Fruit fly (Drosophila melanogaster) whole organism, embryonic: Measurements from ENCODE around the gene RpS9.

Experiments
- Asciz ChIP-seq: fragments of 200-800 bp; sonication (Bioruptor generic); optimal IDR thresholded peaks from 2 replicates; lab custom pipeline; 2017; ENCODE audit warnings: missing biosample characterization, mild to moderate bottlenecking, missing genetic modification characterization, missing genetic modification reagents
- Blimp-1 ChIP-seq: fragments of 200-800 bp; sonication (Bioruptor generic); optimal IDR thresholded peaks from 3 replicates; lab custom pipeline; 2018; ENCODE audit warnings: missing biosample characterization, missing genetic modification characterization, mild to moderate bottlenecking, moderate library complexity, missing genetic modification reagents
- C15 ChIP-seq: fragments of 200-800 bp; sonication (Bioruptor generic); IDR thresholded peaks from 3 replicates; pipeline ENCODE4 v1.3.6; 2022; ENCODE audit warnings: missing biosample characterization, missing genetic modification characterization
- CG10147 ChIP-seq: fragments of 200-800 bp; sonication (Bioruptor generic); optimal IDR thresholded peaks from 2 replicates; lab custom pipeline; 2019; ENCODE audit warnings: missing biosample characterization, mild to moderate bottlenecking, missing genetic modification characterization, moderate library complexity
- CG14710 ChIP-seq: fragments of 200-800 bp; sonication (Bioruptor generic); optimal IDR thresholded peaks from 3 replicates; lab custom pipeline; 2019; ENCODE audit warnings: missing biosample characterization, mild to moderate bottlenecking, missing genetic modification characterization, moderate library complexity
- CG14965 ChIP-seq: fragments of 200-800 bp; sonication (Bioruptor generic); optimal IDR thresholded peaks from 2 replicates; lab custom pipeline; 2016; ENCODE audit warnings: missing biosample characterization, missing genetic modification characterization, borderline replicate concordance
- CG16815 ChIP-seq: fragments of 200-800 bp; sonication (Bioruptor generic); optimal IDR thresholded peaks from 3 replicates; lab custom pipeline; 2017; ENCODE audit warnings: missing biosample characterization, mild to moderate bottlenecking, missing genetic modification characterization
- CG17361 ChIP-seq: fragments of 200-800 bp; sonication (Bioruptor generic); IDR thresholded peaks from 3 replicates; pipeline ENCODE4 v1.3.6; 2022; ENCODE audit warnings: missing biosample characterization, missing genetic modification characterization
- CG2199 ChIP-seq: fragments of 200-800 bp; sonication (Bioruptor generic); IDR thresholded peaks from 3 replicates; pipeline ENCODE4 v1.3.6; 2022; ENCODE audit warnings: missing biosample characterization, missing genetic modification characterization
- CG2202 ChIP-seq: fragments of 200-800 bp; sonication (Bioruptor generic); optimal IDR thresholded peaks from 2 replicates; lab custom pipeline; 2018; ENCODE audit warnings: missing biosample characterization, mild to moderate bottlenecking, missing genetic modification characterization
- CG2678 ChIP-seq: fragments of 200-800 bp; sonication (Bioruptor generic); optimal IDR thresholded peaks from 3 replicates; lab custom pipeline; 2019; ENCODE audit warnings: missing biosample characterization, mild to moderate bottlenecking, missing genetic modification characterization, moderate library complexity
- CG30020 ChIP-seq: fragments of 200-800 bp; optimal IDR thresholded peaks from 2 replicates; lab custom pipeline; 2019; ENCODE audit warnings: missing biosample characterization, mild to moderate bottlenecking, missing genetic modification characterization, moderate library complexity
- CG31365 ChIP-seq: fragments of 200-800 bp; sonication (Bioruptor generic); optimal IDR thresholded peaks from 2 replicates; lab custom pipeline; 2018; ENCODE audit warnings: missing biosample characterization, mild to moderate bottlenecking, missing genetic modification characterization
- CG31441 ChIP-seq: fragments of 200-800 bp; sonication (Bioruptor generic); IDR thresholded peaks from 2 replicates; pipeline ENCODE4 v1.3.6; 2022; ENCODE audit warnings: missing biosample characterization, missing genetic modification characterization
- CG3163 ChIP-seq: fragments of 200-800 bp; sonication (Bioruptor generic); optimal IDR thresholded peaks from 3 replicates; lab custom pipeline; 2016; ENCODE audit warnings: missing biosample characterization, missing genetic modification characterization
- CG4730 ChIP-seq: fragments of 200-800 bp; sonication (Bioruptor generic); IDR thresholded peaks from 2 replicates; pipeline ENCODE4 v1.3.6; 2022; ENCODE audit warnings: missing biosample characterization, missing genetic modification characterization
- CG6765 ChIP-seq: fragments of 200-800 bp; sonication (Bioruptor generic); optimal IDR thresholded peaks from 3 replicates; lab custom pipeline; 2017; ENCODE audit warnings: missing biosample characterization, mild to moderate bottlenecking, missing genetic modification characterization
- CG7745 ChIP-seq: fragments of 200-800 bp; sonication (Bioruptor generic); optimal IDR thresholded peaks from 2 replicates; lab custom pipeline; 2018; ENCODE audit warnings: missing biosample characterization, mild to moderate bottlenecking, missing genetic modification characterization, moderate library complexity
- CG8089 ChIP-seq: fragments of 200-800 bp; sonication (Bioruptor generic); optimal IDR thresholded peaks from 3 replicates; lab custom pipeline; 2016; ENCODE audit warnings: missing biosample characterization, missing genetic modification characterization
- CG9727 ChIP-seq: fragments of 200-800 bp; sonication (Bioruptor generic); optimal IDR thresholded peaks from 3 replicates; lab custom pipeline; 2017; ENCODE audit warnings: missing biosample characterization, mild to moderate bottlenecking, missing genetic modification characterization
- E2f1 ChIP-seq: fragments of 200-800 bp; sonication (Bioruptor generic); IDR thresholded peaks from 2 replicates; pipeline ENCODE4 v1.3.6; 2022; ENCODE audit warnings: missing biosample characterization, missing genetic modification characterization
- Gsc ChIP-seq: fragments of 200-800 bp; sonication (Bioruptor generic); IDR thresholded peaks from 2 replicates; pipeline ENCODE4 v1.3.6; 2022; ENCODE audit warnings: missing biosample characterization, missing genetic modification characterization
- HLH54F ChIP-seq: fragments of 200-800 bp; sonication (Bioruptor generic); optimal IDR thresholded peaks from 3 replicates; lab custom pipeline; 2016; ENCODE audit warnings: missing biosample characterization, missing genetic modification characterization
- Hr51 ChIP-seq, 2 experiments: fragments of 200-800 bp; sonication (Bioruptor generic); optimal IDR thresholded peaks; 2 replicates in 1 of 2; 3 replicates in 1 of 2; lab custom pipeline; 2016 to 2018; ENCODE audit warnings: missing biosample characterization in 2 of 2, missing genetic modification characterization in 2 of 2, mild to moderate bottlenecking in 1 of 2, moderate library complexity in 1 of 2
- Nf-YB ChIP-seq: fragments of 200-800 bp; sonication (Bioruptor generic); optimal IDR thresholded peaks from 3 replicates; lab custom pipeline; 2019; ENCODE audit warnings: missing biosample characterization, mild to moderate bottlenecking, missing genetic modification characterization, moderate library complexity
- Rx ChIP-seq: fragments of 200-800 bp; sonication (Bioruptor generic); IDR thresholded peaks from 2 replicates; pipeline ENCODE4 v1.3.6; 2022; ENCODE audit warnings: missing biosample characterization, missing genetic modification characterization
- Scr ChIP-seq: fragments of 200-800 bp; sonication (Bioruptor generic); IDR thresholded peaks from 2 replicates; pipeline ENCODE4 v1.3.6; 2022; ENCODE audit warnings: missing biosample characterization, missing genetic modification characterization; ENCODE audit not compliant: partially characterized antibody
- Spps ChIP-seq: fragments of 200-800 bp; sonication (Bioruptor generic); optimal IDR thresholded peaks from 2 replicates; lab custom pipeline; 2018; ENCODE audit warnings: missing biosample characterization, mild to moderate bottlenecking, missing genetic modification characterization
- ab ChIP-seq: fragments of 200-800 bp; sonication (Bioruptor generic); optimal IDR thresholded peaks from 2 replicates; lab custom pipeline; 2016; ENCODE audit warnings: missing biosample characterization, missing genetic modification characterization
- bab2 ChIP-seq: fragments of 200-800 bp; sonication (Bioruptor generic); optimal IDR thresholded peaks from 2 replicates; lab custom pipeline; 2016; ENCODE audit warnings: missing biosample characterization, missing genetic modification characterization
- bcd ChIP-seq: fragments of 200-800 bp; sonication (Bioruptor generic); optimal IDR thresholded peaks from 2 replicates; lab custom pipeline; 2017; ENCODE audit warnings: missing biosample characterization, mild to moderate bottlenecking, missing genetic modification characterization
- bowl ChIP-seq: fragments of 200-800 bp; sonication (Bioruptor generic); IDR thresholded peaks from 2 replicates; pipeline ENCODE4 v1.3.6; 2022; ENCODE audit warnings: missing biosample characterization, missing genetic modification characterization
- cas ChIP-seq: fragments of 200-800 bp; sonication (Bioruptor generic); IDR thresholded peaks from 2 replicates; pipeline ENCODE4 v1.3.6; 2022; ENCODE audit warnings: missing biosample characterization, missing genetic modification characterization
- crp ChIP-seq, 2 experiments: fragments of 200-800 bp; sonication (Bioruptor generic); optimal IDR thresholded peaks; 2 replicates in 1 of 2; 3 replicates in 1 of 2; lab custom pipeline; 2017; ENCODE audit warnings: missing biosample characterization in 2 of 2, missing genetic modification characterization in 2 of 2, mild to moderate bottlenecking in 1 of 2, moderate library complexity in 1 of 2
- dmrt11E ChIP-seq: fragments of 200-800 bp; sonication (Bioruptor generic); optimal IDR thresholded peaks from 3 replicates; lab custom pipeline; 2018; ENCODE audit warnings: missing biosample characterization, mild to moderate bottlenecking, missing genetic modification characterization, moderate library complexity
- ewg ChIP-seq: fragments of 200-800 bp; sonication (Bioruptor generic); optimal IDR thresholded peaks from 3 replicates; lab custom pipeline; 2017; ENCODE audit warnings: mild to moderate bottlenecking, missing biosample characterization, missing genetic modification reagents, missing genetic modification characterization
- exex ChIP-seq: fragments of 200-800 bp; sonication (Bioruptor generic); optimal IDR thresholded peaks from 4 replicates; lab custom pipeline; 2018; ENCODE audit warnings: missing biosample characterization, mild to moderate bottlenecking, missing genetic modification characterization, moderate library complexity
- eyg ChIP-seq: fragments of 200-800 bp; sonication (Bioruptor generic); optimal IDR thresholded peaks from 3 replicates; lab custom pipeline; 2016; ENCODE audit warnings: missing biosample characterization, missing genetic modification characterization
- gcm ChIP-seq: fragments of 200-800 bp; sonication (Bioruptor generic); optimal IDR thresholded peaks from 2 replicates; lab custom pipeline; 2019; ENCODE audit warnings: missing biosample characterization, mild to moderate bottlenecking, missing genetic modification characterization, moderate library complexity
- ken ChIP-seq: fragments of 200-800 bp; sonication (Bioruptor generic); IDR thresholded peaks from 3 replicates; pipeline ENCODE4 v1.3.6; 2022; ENCODE audit warnings: missing biosample characterization, missing genetic modification characterization
- lilli ChIP-seq: fragments of 200-800 bp; sonication (Bioruptor generic); optimal IDR thresholded peaks from 3 replicates; lab custom pipeline; 2016; ENCODE audit warnings: missing biosample characterization, missing genetic modification characterization
- pho ChIP-seq: fragments of 200-800 bp; sonication (Bioruptor generic); optimal IDR thresholded peaks from 2 replicates; lab custom pipeline; 2016; ENCODE audit warnings: missing biosample characterization, missing genetic modification characterization
- phol ChIP-seq: fragments of 200-800 bp; sonication (Bioruptor generic); optimal IDR thresholded peaks from 3 replicates; lab custom pipeline; 2018; ENCODE audit warnings: missing biosample characterization, mild to moderate bottlenecking, missing genetic modification characterization, moderate library complexity
- row ChIP-seq: fragments of 200-800 bp; sonication (Bioruptor generic); IDR thresholded peaks from 3 replicates; pipeline ENCODE4 v1.3.6; 2022; ENCODE audit warnings: missing biosample characterization, missing genetic modification characterization
- salm ChIP-seq: fragments of 200-800 bp; sonication (Bioruptor generic); optimal IDR thresholded peaks from 2 replicates; lab custom pipeline; 2018; ENCODE audit warnings: missing biosample characterization, mild to moderate bottlenecking, missing genetic modification characterization
- sens ChIP-seq: fragments of 200-800 bp; sonication (Bioruptor generic); peaks from one replicate; lab custom pipeline; 2016; ENCODE audit warnings: missing biosample characterization, missing genetic modification characterization
- slp2 ChIP-seq: fragments of 200-800 bp; sonication (Bioruptor generic); optimal IDR thresholded peaks from 2 replicates; lab custom pipeline; 2016; ENCODE audit warnings: missing biosample characterization, missing genetic modification characterization
- tgo ChIP-seq: fragments of 200-800 bp; sonication (Bioruptor generic); IDR thresholded peaks from 3 replicates; pipeline ENCODE4 v1.3.6; 2022; ENCODE audit warnings: missing biosample characterization, missing genetic modification characterization
- tx ChIP-seq: fragments of 200-800 bp; sonication (Bioruptor generic); optimal IDR thresholded peaks from 2 replicates; lab custom pipeline; 2016; ENCODE audit warnings: missing biosample characterization, missing genetic modification characterization
- vvl ChIP-seq: fragments of 200-800 bp; sonication (Bioruptor generic); IDR thresholded peaks from 2 replicates; pipeline ENCODE4 v1.3.6; 2022; ENCODE audit warnings: missing biosample characterization, missing genetic modification characterization
- yki ChIP-seq: fragments of >200 bp; optimal IDR thresholded peaks from 3 replicates; lab custom pipeline; 2018
- zfh2 ChIP-seq: fragments of 200-800 bp; sonication (Bioruptor generic); optimal IDR thresholded peaks from 2 replicates; lab custom pipeline; 2016; ENCODE audit warnings: missing biosample characterization, missing genetic modification characterization

The RpS9 gene

DNA sequence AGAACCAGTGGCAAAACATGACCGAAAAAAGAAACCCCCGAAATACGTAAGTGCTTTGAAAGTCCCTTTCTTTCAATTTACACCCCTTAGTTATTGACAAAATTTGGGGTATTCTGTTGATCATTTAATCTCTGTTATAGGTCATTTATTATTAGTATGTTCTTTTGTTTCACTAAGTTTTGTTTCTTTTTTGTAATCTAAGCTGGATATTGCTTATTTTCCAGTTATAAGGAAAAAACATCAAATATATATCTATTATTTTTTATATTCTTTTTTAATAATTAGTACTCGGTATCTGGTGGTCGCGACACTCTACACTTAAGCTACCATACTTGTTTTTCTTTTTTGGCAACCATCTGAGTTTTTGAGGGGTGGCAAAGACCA is 2.7 kb downstream of the RpS9 start (continued):
- TF ChIP-seq gcm (peak; percentile 73), row (GFP tag; lab: Robert Waterston, UW) (peak; percentile 90), CG31441 (GFP tag; lab: Robert Waterston, UW) (peak; percentile 74), bcd (peak; percentile 44), lilli (GFP tag; lab: Kevin White, UChicago) (no peak), dmrt11E (tag; lab: Kevin White, UChicago) (peak; percentile 62), CG8089 (GFP tag; lab: Kevin White, UChicago) (no peak), tgo (GFP tag; lab: Robert Waterston, UW) (peak; percentile 32; the same call in 1 of the 3 replicates), zfh2 (peak; percentile 2), CG7745 (tag; lab: Kevin White, UChicago) (peak; percentile 39), CG31365 (tag; lab: Kevin White, UChicago) (no peak), salm (tag; lab: Kevin White, UChicago) (peak; percentile 56), Asciz (peak; percentile 63), bab2 (GFP tag; lab: Kevin White, UChicago) (no peak), CG30020 (tag; lab: Kevin White, UChicago) (peak; percentile 8), CG2202 (no peak), Scr (GFP tag; lab: Robert Waterston, UW) (no peak), Blimp-1 (GFP tag; lab: Kevin White, UChicago) (peak; percentile 72), phol (tag; lab: Kevin White, UChicago) (peak; percentile 80), tx (no peak), HLH54F (no peak), slp2 (no peak), CG14965 (no peak), ewg (GFP tag; lab: Kevin White, UChicago) (peak; percentile 2), Gsc (no peak), CG14710 (peak; percentile 61), vvl (GFP tag; lab: Robert Waterston, UW) (peak; percentile 20; the same call in 1 of the 2 replicates), bowl (GFP tag; lab: Robert Waterston, UW) (no peak), CG4730 (no peak), CG9727 (GFP tag; lab: Kevin White, UChicago) (peak; percentile 63), ken (GFP tag; lab: Robert Waterston, UW) (no peak), CG16815 (GFP tag; lab: Kevin White, UChicago) (peak; percentile 30), cas (no peak), crp (GFP tag; optimal IDR thresholded peaks at IDR 0.05; lab: Kevin White, UChicago) (peak in 1 of 2 experiments; percentile 6), E2f1 (GFP tag; lab: Robert Waterston, UW) (0 out of 2 replicates have a peak, but pooled peaks have one; percentile 22), pho (no peak)

DNA sequence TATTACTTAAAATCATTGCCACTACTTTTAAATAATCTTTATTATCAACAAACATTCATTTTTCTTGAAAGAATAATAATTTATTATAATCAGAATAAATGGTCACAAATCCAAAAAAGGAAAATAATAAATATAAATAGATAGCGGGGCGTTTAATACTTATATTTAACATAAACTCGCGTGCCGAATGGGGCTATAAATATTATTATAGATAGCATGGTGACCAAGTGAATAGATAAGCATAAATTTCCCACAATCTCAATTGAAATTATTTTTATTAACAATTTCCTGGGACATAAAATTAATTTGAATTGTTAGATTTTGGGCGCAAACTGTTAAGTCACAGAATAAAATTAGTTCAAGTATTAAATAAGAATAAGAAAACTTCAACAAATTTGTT is 4.9 kb downstream of the RpS9 start:
- TF ChIP-seq Nf-YB (GFP tag; lab: Kevin White, UChicago) (no peak), exex (peak; percentile 64)

DNA sequence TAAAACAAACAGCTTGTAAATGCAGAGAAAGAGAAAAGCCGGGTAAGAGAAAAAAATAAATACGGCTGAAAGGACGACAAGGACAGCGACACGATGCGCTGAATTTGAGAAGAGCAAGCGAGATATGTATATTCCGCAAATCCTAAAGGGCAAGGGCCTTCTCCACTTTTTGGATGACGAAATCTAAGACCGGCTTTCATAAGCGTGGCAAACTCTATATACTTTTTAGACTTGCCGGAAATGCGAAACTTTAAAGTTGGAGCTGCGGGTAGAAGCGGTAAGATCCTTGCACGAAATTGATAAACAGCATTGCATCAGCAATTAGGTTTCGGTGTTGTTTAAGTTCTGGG is 5.6 kb downstream of the RpS9 start:
- TF ChIP-seq ab (no peak), C15 (GFP tag; lab: Robert Waterston, UW) (no peak), CG2199 (GFP tag; lab: Robert Waterston, UW) (no peak), CG17361 (GFP tag; lab: Robert Waterston, UW) (peak; percentile 46; the same call in 2 of the 3 replicates), Gsc (no peak), bowl (GFP tag; lab: Robert Waterston, UW) (no peak), Spps (no peak), yki (lab: Kevin White, UChicago) (no peak), Rx (GFP tag; lab: Robert Waterston, UW) (no peak), eyg (GFP tag; lab: Kevin White, UChicago) (no peak), CG6765 (GFP tag; lab: Kevin White, UChicago) (no peak), sens (GFP tag; lab: Kevin White, UChicago) (peak; percentile 26), CG10147 (GFP tag; lab: Kevin White, UChicago) (no peak), CG2678 (tag; lab: Kevin White, UChicago) (no peak), Hr51 (GFP tag; optimal IDR thresholded peaks at IDR 0.05; lab: Kevin White, UChicago) (no peak), CG3163 (GFP tag; lab: Kevin White, UChicago) (peak; percentile 83)
